Fruit fly (Drosophila melanogaster): ENCODE measurements around the gene Rev1.
A peak's percentile ranks its signal among the peaks of the same experiment; 100 is the strongest.

Gene Rev1

dm6 chr3L:629916-630663 is 24.1 kb upstream of the Rev1 start (continued):
- TF ChIP-seq fru (optimal IDR thresholded peaks at IDR 0.05), result no peak
- peak; percentile 54; the same call in 1 of the 3 replicates for TF ChIP-seq dysf (GFP tag; IDR thresholded peaks at IDR 0.05)
- TF ChIP-seq CG6689 (GFP tag; IDR thresholded peaks at IDR 0.05), result peak; percentile 34; the same call in 1 of the 2 replicates
- peak in 1 of 2 experiments; percentile 50 for TF ChIP-seq bsh (GFP tag; optimal IDR thresholded peaks at IDR 0.05)
- TF ChIP-seq CkIIα-i1 (GFP tag; IDR thresholded peaks at IDR 0.05), result no peak
- no peak for TF ChIP-seq CG9609 (GFP tag; optimal IDR thresholded peaks at IDR 0.05)
- TF ChIP-seq bcd (GFP tag; optimal IDR thresholded peaks at IDR 0.05), result peak; percentile 20
- TF ChIP-seq MTF-1 (GFP tag; optimal IDR thresholded peaks at IDR 0.05; ENCODE audit: borderline replicate concordance), result peak; percentile 21
- TF ChIP-seq Ets97D (GFP tag; optimal IDR thresholded peaks at IDR 0.05), result no peak
- peak; percentile 72 for TF ChIP-seq lab (GFP tag; optimal IDR thresholded peaks at IDR 0.05)
- no peak for TF ChIP-seq B-H1 (GFP tag; IDR thresholded peaks at IDR 0.05)
- no peak for TF ChIP-seq YL-1 (GFP tag; optimal IDR thresholded peaks at IDR 0.05)
- TF ChIP-seq ase (GFP tag; IDR thresholded peaks at IDR 0.05), result peak; percentile 72; the same call in 2 of the 3 replicates
- TF ChIP-seq CG14050 (GFP tag; IDR thresholded peaks at IDR 0.05), result peak; percentile 23; the same call in 1 of the 3 replicates
- TF ChIP-seq fd96Cb (tag; optimal IDR thresholded peaks at IDR 0.05), result peak; percentile 7
- no peak for TF ChIP-seq sna (GFP tag; IDR thresholded peaks at IDR 0.05; ENCODE audit: partially characterized antibody)
- TF ChIP-seq cwo (GFP tag; optimal IDR thresholded peaks at IDR 0.05), result peak; percentile 14
- TF ChIP-seq Aef1 (GFP tag; IDR thresholded peaks at IDR 0.05), result peak; percentile 43; the same call in 1 of the 3 replicates
- TF ChIP-seq ken (GFP tag; IDR thresholded peaks at IDR 0.05), result 0 out of 3 replicates have a peak, but pooled peaks have one; percentile 32
- TF ChIP-seq lmd (GFP tag; IDR thresholded peaks at IDR 0.05), result peak; percentile 59
- no peak for TF ChIP-seq corto (GFP tag; optimal IDR thresholded peaks at IDR 0.05)
- peak; percentile 89 for TF ChIP-seq sens (GFP tag)
- TF ChIP-seq Hmx (GFP tag; optimal IDR thresholded peaks at IDR 0.05), result no peak
- no peak for TF ChIP-seq CG34224 (GFP tag; IDR thresholded peaks at IDR 0.05; ENCODE audit: partially characterized antibody)
- TF ChIP-seq CG15479 (GFP tag; optimal IDR thresholded peaks at IDR 0.05), result no peak
- TF ChIP-seq lbe (GFP tag; optimal IDR thresholded peaks at IDR 0.05), result no peak
- no peak for TF ChIP-seq luna (GFP tag; optimal IDR thresholded peaks at IDR 0.05)
- TF ChIP-seq peb (GFP tag; IDR thresholded peaks at IDR 0.05), result no peak
- 0 out of 2 replicates have a peak, but pooled peaks have one; percentile 38 for TF ChIP-seq ara (GFP tag; IDR thresholded peaks at IDR 0.05)
- peak; percentile 71 for TF ChIP-seq sob (GFP tag; IDR thresholded peaks at IDR 0.05)
- TF ChIP-seq Hand (GFP tag; optimal IDR thresholded peaks at IDR 0.05), result no peak
- TF ChIP-seq Nf-YA (GFP tag; IDR thresholded peaks at IDR 0.05), result no peak
- peak; percentile 15 for TF ChIP-seq HLH54F (GFP tag; optimal IDR thresholded peaks at IDR 0.05)
- TF ChIP-seq CG3407 (GFP tag; optimal IDR thresholded peaks at IDR 0.05), result no peak
- TF ChIP-seq gcm2 (GFP tag; optimal IDR thresholded peaks at IDR 0.05), result no peak
- TF ChIP-seq CG12769 (tag; optimal IDR thresholded peaks at IDR 0.05), result peak; percentile 30
- peak; percentile 10 for TF ChIP-seq BtbVII (GFP tag; optimal IDR thresholded peaks at IDR 0.05)
- TF ChIP-seq CG9876 (GFP tag; optimal IDR thresholded peaks at IDR 0.05), result no peak
- no peak for TF ChIP-seq psq (GFP tag; optimal IDR thresholded peaks at IDR 0.05)
- TF ChIP-seq croc (GFP tag; conservative IDR thresholded peaks at IDR 0.05), result no peak
- TF ChIP-seq CG16813 (GFP tag; IDR thresholded peaks at IDR 0.05; ENCODE audit: partially characterized antibody), result no peak
- peak; percentile 36 for TF ChIP-seq CG8290 (GFP tag; optimal IDR thresholded peaks at IDR 0.05)
- TF ChIP-seq CG8290 (tag; optimal IDR thresholded peaks at IDR 0.05), result peak; percentile 22 to 73
- TF ChIP-seq zen2 (GFP tag; IDR thresholded peaks at IDR 0.05; ENCODE audit: partially characterized antibody), result no peak
- no peak for TF ChIP-seq CG18619 (GFP tag; optimal IDR thresholded peaks at IDR 0.05)
- no peak for TF ChIP-seq HHEX (GFP tag; optimal IDR thresholded peaks at IDR 0.05)
- no peak for TF ChIP-seq Dfd (GFP tag; optimal IDR thresholded peaks at IDR 0.05)
- TF ChIP-seq Xrp1 (GFP tag; IDR thresholded peaks at IDR 0.05), result peak; percentile 50; the same call in 1 of the 2 replicates
- TF ChIP-seq pb (GFP tag; optimal IDR thresholded peaks at IDR 0.05), result no peak
- TF ChIP-seq nau (GFP tag; optimal IDR thresholded peaks at IDR 0.05), result no peak
